Fruit fly (Drosophila melanogaster) whole organism, embryonic: Measurements from ENCODE around the gene Pbp45.
A peak's percentile ranks its signal among the peaks of the same experiment; 100 is the strongest.

ENCODE experiments used
- CG10209 ChIP-seq: fragments of 200-800 bp; sonication (Bioruptor generic); optimal IDR thresholded peaks from 3 replicates; lab custom pipeline; 2017; ENCODE audit warnings: missing biosample characterization, mild to moderate bottlenecking, missing genetic modification characterization, missing genetic modification reagents
- CG10366 ChIP-seq: fragments of 200-800 bp; sonication (Bioruptor generic); IDR thresholded peaks from 2 replicates; pipeline ENCODE4 v1.3.6; 2022; ENCODE audit warnings: missing biosample characterization, missing genetic modification characterization
- CG10959 ChIP-seq: fragments of 200-800 bp; sonication (Bioruptor generic); IDR thresholded peaks from 2 replicates; pipeline ENCODE4 v1.3.6; 2022; ENCODE audit warnings: missing biosample characterization, missing genetic modification characterization
- CG11398 ChIP-seq: fragments of 200-800 bp; sonication (Bioruptor generic); optimal IDR thresholded peaks from 2 replicates; lab custom pipeline; 2016; ENCODE audit warnings: missing biosample characterization, missing genetic modification characterization
- CG11456 ChIP-seq: fragments of 200-800 bp; sonication (Bioruptor generic); IDR thresholded peaks from 3 replicates; pipeline ENCODE4 v1.3.6; 2022; ENCODE audit warnings: missing biosample characterization, missing genetic modification characterization
- CG14441 ChIP-seq: fragments of 200-800 bp; sonication (Bioruptor generic); IDR thresholded peaks from 2 replicates; pipeline ENCODE4 v1.3.6; 2022; ENCODE audit warnings: missing biosample characterization, missing genetic modification characterization
- CG15479 ChIP-seq: fragments of 200-800 bp; sonication (Bioruptor generic); optimal IDR thresholded peaks from 3 replicates; lab custom pipeline; 2019; ENCODE audit warnings: missing biosample characterization, mild to moderate bottlenecking, missing genetic modification characterization, moderate library complexity
- CG17802 ChIP-seq: fragments of 200-800 bp; sonication (Bioruptor generic); optimal IDR thresholded peaks from 2 replicates; lab custom pipeline; 2018; ENCODE audit warnings: missing biosample characterization, mild to moderate bottlenecking, missing genetic modification characterization, moderate library complexity
- CG18262 ChIP-seq: fragments of 200-800 bp; optimal IDR thresholded peaks from 3 replicates; lab custom pipeline; 2019; ENCODE audit warnings: missing biosample characterization, mild to moderate bottlenecking, missing genetic modification characterization, moderate library complexity
- CG2116 ChIP-seq: fragments of 200-800 bp; sonication (Bioruptor generic); optimal IDR thresholded peaks from 3 replicates; lab custom pipeline; 2018; ENCODE audit warnings: missing biosample characterization, mild to moderate bottlenecking, missing genetic modification characterization
- CG2199 ChIP-seq: fragments of 200-800 bp; sonication (Bioruptor generic); IDR thresholded peaks from 3 replicates; pipeline ENCODE4 v1.3.6; 2022; ENCODE audit warnings: missing biosample characterization, missing genetic modification characterization
- CG2712 ChIP-seq: fragments of 200-800 bp; optimal IDR thresholded peaks from 3 replicates; lab custom pipeline; 2019; ENCODE audit warnings: missing biosample characterization, mild to moderate bottlenecking, missing genetic modification characterization, moderate library complexity
- CG3065 ChIP-seq: fragments of 200-800 bp; sonication (Bioruptor generic); optimal IDR thresholded peaks from 2 replicates; lab custom pipeline; 2016; ENCODE audit warnings: missing biosample characterization, missing genetic modification characterization
- CG32767 ChIP-seq: fragments of 200-800 bp; sonication (Bioruptor generic); IDR thresholded peaks from 2 replicates; pipeline ENCODE4 v1.3.6; 2022; ENCODE audit warnings: missing biosample characterization, missing genetic modification characterization
- CG34224 ChIP-seq: fragments of 200-800 bp; sonication (Bioruptor generic); IDR thresholded peaks from 3 replicates; pipeline ENCODE4 v1.3.6; 2022; ENCODE audit warnings: missing biosample characterization, missing genetic modification characterization; ENCODE audit not compliant: partially characterized antibody
- CG4617 ChIP-seq: fragments of 200-800 bp; sonication (Bioruptor generic); optimal IDR thresholded peaks from 3 replicates; lab custom pipeline; 2016; ENCODE audit warnings: missing biosample characterization, missing genetic modification characterization, borderline replicate concordance
- CG4820 ChIP-seq: fragments of 200-800 bp; sonication (Bioruptor generic); optimal IDR thresholded peaks from 3 replicates; lab custom pipeline; 2016; ENCODE audit warnings: missing biosample characterization, missing genetic modification characterization
- CG6689 ChIP-seq: fragments of 200-800 bp; sonication (Bioruptor generic); IDR thresholded peaks from 2 replicates; pipeline ENCODE4 v1.3.6; 2022; ENCODE audit warnings: missing biosample characterization, missing genetic modification characterization
- CG7357 ChIP-seq: fragments of 200-800 bp; sonication (Bioruptor generic); IDR thresholded peaks from 3 replicates; pipeline ENCODE4 v1.3.6; 2022; ENCODE audit warnings: missing biosample characterization, missing genetic modification characterization
- CG9932 ChIP-seq: fragments of 200-800 bp; sonication (Bioruptor generic); IDR thresholded peaks from 2 replicates; pipeline ENCODE4 v1.3.6; 2022; ENCODE audit warnings: missing biosample characterization, missing genetic modification characterization
- Dfd ChIP-seq, 2 experiments: fragments of >200 bp; optimal IDR thresholded peaks; 2 replicates each; lab custom pipeline; 2017; ENCODE audit warnings: missing biosample characterization in 2 of 2, missing genetic modification characterization in 2 of 2
- Doc2 ChIP-seq: fragments of 200-800 bp; sonication (Bioruptor generic); IDR thresholded peaks from 2 replicates; pipeline ENCODE4 v1.3.6; 2022; ENCODE audit warnings: missing biosample characterization, missing genetic modification characterization
- Elba2 ChIP-seq: fragments of 200-800 bp; sonication (Bioruptor generic); optimal IDR thresholded peaks from 3 replicates; lab custom pipeline; 2016; ENCODE audit warnings: missing biosample characterization, missing genetic modification characterization
- Fer3 ChIP-seq: fragments of 200-800 bp; sonication (Bioruptor generic); optimal IDR thresholded peaks from 2 replicates; lab custom pipeline; 2018; ENCODE audit warnings: missing biosample characterization, mild to moderate bottlenecking, missing genetic modification characterization, moderate library complexity
- Lim3 ChIP-seq: fragments of 200-800 bp; sonication (Bioruptor generic); IDR thresholded peaks from 2 replicates; pipeline ENCODE4 v1.3.6; 2022; ENCODE audit warnings: missing biosample characterization, missing genetic modification characterization
- Mad ChIP-seq: fragments of 200-800 bp; sonication (Bioruptor generic); optimal IDR thresholded peaks from 2 replicates; lab custom pipeline; 2016; ENCODE audit warnings: missing biosample characterization, missing genetic modification characterization
- Max ChIP-seq: fragments of 200-800 bp; sonication (Bioruptor generic); optimal IDR thresholded peaks from 2 replicates; lab custom pipeline; 2016; ENCODE audit warnings: missing biosample characterization, mild to moderate bottlenecking, missing genetic modification characterization
- Poxn ChIP-seq: fragments of 200-800 bp; sonication (Bioruptor generic); IDR thresholded peaks from 2 replicates; pipeline ENCODE4 v1.3.6; 2022; ENCODE audit warnings: missing biosample characterization, missing genetic modification characterization
- Rfx ChIP-seq: fragments of 200-800 bp; sonication (Bioruptor generic); IDR thresholded peaks from 2 replicates; pipeline ENCODE4 v1.3.6; 2022; ENCODE audit warnings: missing biosample characterization, missing genetic modification characterization
- Scr ChIP-seq: fragments of 200-800 bp; sonication (Bioruptor generic); IDR thresholded peaks from 2 replicates; pipeline ENCODE4 v1.3.6; 2022; ENCODE audit warnings: missing biosample characterization, missing genetic modification characterization; ENCODE audit not compliant: partially characterized antibody
- Sry-β ChIP-seq: fragments of 200-800 bp; sonication (Bioruptor generic); optimal IDR thresholded peaks from 2 replicates; lab custom pipeline; 2018; ENCODE audit warnings: missing biosample characterization, mild to moderate bottlenecking, missing genetic modification characterization, moderate library complexity
- Ssrp ChIP-seq: fragments of 200-800 bp; sonication (Bioruptor generic); optimal IDR thresholded peaks from 2 replicates; lab custom pipeline; 2018; ENCODE audit warnings: missing biosample characterization, mild to moderate bottlenecking, missing genetic modification characterization, moderate library complexity
- Trl ChIP-seq, 3 experiments: fragments of >200 bp in 2 of 3; fragments of 200-800 bp in 1 of 3; sonication (Bioruptor generic) in 1 of 3; optimal IDR thresholded peaks; 2 replicates in 1 of 3; 3 replicates in 2 of 3; lab custom pipeline; 2016 to 2017; ENCODE audit warnings: missing biosample characterization in 1 of 3, missing genetic modification characterization in 1 of 3
- Xrp1 ChIP-seq: fragments of 200-800 bp; sonication (Bioruptor generic); IDR thresholded peaks from 2 replicates; pipeline ENCODE4 v1.3.6; 2022; ENCODE audit warnings: missing biosample characterization, missing genetic modification characterization
- az2 ChIP-seq: fragments of 200-800 bp; sonication (Bioruptor generic); optimal IDR thresholded peaks from 3 replicates; lab custom pipeline; 2016; ENCODE audit warnings: missing biosample characterization, missing genetic modification characterization
- bcd ChIP-seq: fragments of 200-800 bp; sonication (Bioruptor generic); optimal IDR thresholded peaks from 2 replicates; lab custom pipeline; 2017; ENCODE audit warnings: missing biosample characterization, mild to moderate bottlenecking, missing genetic modification characterization
- cas ChIP-seq: fragments of 200-800 bp; sonication (Bioruptor generic); IDR thresholded peaks from 2 replicates; pipeline ENCODE4 v1.3.6; 2022; ENCODE audit warnings: missing biosample characterization, missing genetic modification characterization
- cato ChIP-seq: fragments of 200-800 bp; sonication (Bioruptor generic); optimal IDR thresholded peaks from 2 replicates; lab custom pipeline; 2016; ENCODE audit warnings: missing biosample characterization, missing genetic modification characterization, borderline replicate concordance
- crc ChIP-seq: fragments of 200-800 bp; sonication (Bioruptor generic); optimal IDR thresholded peaks from 2 replicates; lab custom pipeline; 2016; ENCODE audit warnings: missing biosample characterization, missing genetic modification characterization
- cwo ChIP-seq: fragments of 200-800 bp; sonication (Bioruptor generic); optimal IDR thresholded peaks from 3 replicates; lab custom pipeline; 2017; ENCODE audit warnings: missing biosample characterization, missing genetic modification characterization, mild to moderate bottlenecking, moderate library complexity, missing genetic modification reagents
- emc ChIP-seq: fragments of 200-800 bp; sonication (Bioruptor generic); optimal IDR thresholded peaks from 2 replicates; lab custom pipeline; 2016; ENCODE audit warnings: missing biosample characterization, missing genetic modification characterization
- eve ChIP-seq, 2 experiments: fragments of >200 bp; optimal IDR thresholded peaks; 2 replicates each; lab custom pipeline; 2017; ENCODE audit warnings: missing biosample characterization in 2 of 2, missing genetic modification characterization in 2 of 2
- ftz-f1 ChIP-seq: fragments of 200-800 bp; sonication (Bioruptor generic); optimal IDR thresholded peaks from 2 replicates; lab custom pipeline; 2016; ENCODE audit warnings: missing biosample characterization, missing genetic modification characterization
- hth ChIP-seq: fragments of >200 bp; optimal IDR thresholded peaks from 2 replicates; lab custom pipeline; 2017; ENCODE audit warnings: inconsistent platforms
- jumu ChIP-seq: fragments of 200-800 bp; sonication (Bioruptor generic); optimal IDR thresholded peaks from 3 replicates; lab custom pipeline; 2016; ENCODE audit warnings: missing biosample characterization, missing genetic modification characterization
- lilli ChIP-seq: fragments of 200-800 bp; sonication (Bioruptor generic); optimal IDR thresholded peaks from 3 replicates; lab custom pipeline; 2016; ENCODE audit warnings: missing biosample characterization, missing genetic modification characterization
- maf-S ChIP-seq: fragments of 200-800 bp; sonication (Bioruptor generic); optimal IDR thresholded peaks from 2 replicates; lab custom pipeline; 2016; ENCODE audit warnings: missing biosample characterization, missing genetic modification characterization
- pita ChIP-seq: fragments of 200-800 bp; sonication (Bioruptor generic); optimal IDR thresholded peaks from 2 replicates; lab custom pipeline; 2017; ENCODE audit warnings: missing biosample characterization, mild to moderate bottlenecking, missing genetic modification characterization
- seq ChIP-seq: fragments of 200-800 bp; sonication (Bioruptor generic); IDR thresholded peaks from 2 replicates; pipeline ENCODE4 v1.3.6; 2022; ENCODE audit warnings: missing biosample characterization, missing genetic modification characterization
- slbo ChIP-seq: fragments of 200-800 bp; sonication (Bioruptor generic); IDR thresholded peaks from 2 replicates; pipeline ENCODE4 v1.3.6; 2022; ENCODE audit warnings: missing biosample characterization, missing genetic modification characterization
- tgo ChIP-seq: fragments of 200-800 bp; sonication (Bioruptor generic); IDR thresholded peaks from 3 replicates; pipeline ENCODE4 v1.3.6; 2022; ENCODE audit warnings: missing biosample characterization, missing genetic modification characterization
- tna ChIP-seq: fragments of 200-800 bp; sonication (Bioruptor generic); IDR thresholded peaks from 2 replicates; pipeline ENCODE4 v1.3.6; 2022; ENCODE audit warnings: missing biosample characterization, missing genetic modification characterization; ENCODE audit not compliant: partially characterized antibody

Gene Pbp45

DNA sequence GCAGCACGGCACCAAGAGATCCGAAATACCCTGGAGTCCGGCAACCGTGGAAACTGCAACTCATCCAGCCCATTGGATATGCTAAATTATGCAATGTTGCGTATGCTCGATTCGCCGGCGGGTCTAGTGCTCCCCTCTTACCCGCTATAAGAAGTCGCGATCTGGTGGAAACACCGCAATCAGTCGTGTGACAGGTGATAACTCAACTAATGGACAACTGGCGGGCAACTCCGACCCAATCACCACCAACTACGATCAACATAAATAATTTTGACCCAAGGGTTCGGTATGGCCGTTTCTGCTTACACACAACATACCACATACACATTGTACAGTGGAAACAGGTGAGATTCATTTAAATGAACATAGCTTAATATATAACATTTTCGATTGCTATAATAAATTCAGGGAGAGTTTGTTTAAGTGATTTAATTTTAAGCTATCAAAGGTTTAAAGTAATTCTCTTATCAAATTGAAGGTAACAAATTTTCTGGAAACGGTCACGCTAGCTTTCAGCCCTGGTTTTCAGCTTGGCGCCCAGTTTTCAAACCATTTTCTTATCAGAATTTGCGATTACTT lies 18.0 kb upstream of the Pbp45 start, which contains the start of gene Hmt-1 (continued):
- no peak for TF ChIP-seq CG2199 (GFP tag; lab: Robert Waterston, UW)
- TF ChIP-seq Ssrp (tag; lab: Kevin White, UChicago): no peak
- TF ChIP-seq CG11398 (GFP tag; lab: Kevin White, UChicago): no peak
- peak; percentile 8 for TF ChIP-seq cwo
- no peak for TF ChIP-seq CG10209 (GFP tag; lab: Kevin White, UChicago)
- no peak for TF ChIP-seq Poxn (GFP tag; lab: Robert Waterston, UW)
- peak; percentile 61 for TF ChIP-seq CG2116 (GFP tag; lab: Kevin White, UChicago)
- no peak for TF ChIP-seq Dfd (GFP tag; optimal IDR thresholded peaks at IDR 0.05; lab: Kevin White, UChicago)
- no peak for TF ChIP-seq seq (GFP tag; lab: Robert Waterston, UW)
- no peak for TF ChIP-seq CG32767 (GFP tag; lab: Robert Waterston, UW)
- TF ChIP-seq crc (GFP tag; lab: Kevin White, UChicago): no peak
- peak; percentile 36 for TF ChIP-seq ftz-f1
- TF ChIP-seq Sry-β: no peak
- TF ChIP-seq CG10366: no peak
- peak; percentile 43 for TF ChIP-seq lilli (GFP tag; lab: Kevin White, UChicago)
- no peak for TF ChIP-seq cas (GFP tag; lab: Robert Waterston, UW)
- TF ChIP-seq Elba2: no peak
- no peak for TF ChIP-seq CG4820 (GFP tag; lab: Kevin White, UChicago)
- TF ChIP-seq Xrp1 (GFP tag; lab: Robert Waterston, UW): no peak
- TF ChIP-seq CG34224: no peak
- TF ChIP-seq CG18262: no peak
- TF ChIP-seq CG3065 (GFP tag; lab: Kevin White, UChicago): no peak
- TF ChIP-seq maf-S (GFP tag; lab: Kevin White, UChicago): no peak
- TF ChIP-seq Mad (GFP tag; lab: Kevin White, UChicago): no peak
- no peak for TF ChIP-seq Scr (GFP tag; lab: Robert Waterston, UW)
- no peak for TF ChIP-seq Lim3 (GFP tag; lab: Robert Waterston, UW)
- TF ChIP-seq bcd (GFP tag; lab: Kevin White, UChicago): no peak
- TF ChIP-seq az2 (GFP tag; lab: Kevin White, UChicago): no peak
- no peak for TF ChIP-seq tgo (GFP tag; lab: Robert Waterston, UW)
- TF ChIP-seq eve (GFP tag; optimal IDR thresholded peaks at IDR 0.05; lab: Kevin White, UChicago): no peak
- TF ChIP-seq CG2712 (tag; lab: Kevin White, UChicago): no peak
- TF ChIP-seq hth (lab: Kevin White, UChicago): no peak
- TF ChIP-seq Fer3: no peak
- TF ChIP-seq CG4617 (GFP tag; lab: Kevin White, UChicago): peak; percentile 30
- TF ChIP-seq tna (GFP tag; lab: Robert Waterston, UW): no peak
- no peak for TF ChIP-seq CG14441 (GFP tag; lab: Robert Waterston, UW)
- no peak for TF ChIP-seq CG15479
- no peak for TF ChIP-seq CG10959
- peak; percentile 92 for TF ChIP-seq CG7357 (GFP tag; lab: Robert Waterston, UW)
- TF ChIP-seq CG6689: no peak
- no peak for TF ChIP-seq jumu (GFP tag; lab: Kevin White, UChicago)
- no peak for TF ChIP-seq emc (GFP tag; lab: Kevin White, UChicago)
- peak; percentile 1 for TF ChIP-seq Max (GFP tag; lab: Kevin White, UChicago)
- TF ChIP-seq cato (GFP tag; lab: Kevin White, UChicago): no peak
- no peak for TF ChIP-seq Rfx (GFP tag; lab: Robert Waterston, UW)
- TF ChIP-seq CG9932 (GFP tag; lab: Robert Waterston, UW): no peak
- no peak for TF ChIP-seq pita
- no peak for TF ChIP-seq CG11456 (GFP tag; lab: Robert Waterston, UW)
- no peak for TF ChIP-seq Trl (optimal IDR thresholded peaks at IDR 0.05; lab: Kevin White, UChicago)
- no peak for TF ChIP-seq Trl (GFP tag; optimal IDR thresholded peaks at IDR 0.05; lab: Kevin White, UChicago)
- TF ChIP-seq slbo (GFP tag; lab: Robert Waterston, UW): no peak
- no peak for TF ChIP-seq CG17802 (tag; lab: Kevin White, UChicago)
- TF ChIP-seq Doc2 (GFP tag; lab: Robert Waterston, UW): no peak
